Worm (Caenorhabditis elegans): Measurements from ENCODE around the gene Y49F6A.11.

Gene Y49F6A.11

DNA sequence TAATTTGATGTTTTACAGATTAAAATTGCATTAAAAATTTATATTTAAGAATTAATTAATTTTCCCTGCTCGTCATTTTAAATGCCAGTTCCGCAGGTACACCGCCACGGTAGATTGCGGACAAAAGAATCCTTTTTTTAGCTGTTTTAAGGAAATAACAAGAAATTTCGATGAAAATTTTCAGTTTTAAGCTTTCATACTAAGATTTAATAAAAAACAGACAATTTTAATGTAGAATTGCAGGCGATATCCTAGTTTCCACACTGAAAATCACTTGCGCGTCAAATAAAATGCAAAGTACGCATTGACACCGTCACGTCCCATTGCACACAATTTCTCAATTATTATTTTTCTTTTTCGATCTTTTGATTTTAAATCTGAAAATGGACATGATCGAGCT is 45.2 kb downstream of the Y49F6A.11 start, which contains the start of gene dnc-3 (continued):
- TF ChIP-seq hmg-1.1 (GFP tag; IDR thresholded peaks at IDR 0.05), result peak; percentile 40; the same call in 1 of the 2 replicates
- peak; percentile 69 for TF ChIP-seq lin-38 (GFP tag; IDR thresholded peaks at IDR 0.05)
- no peak for TF ChIP-seq pqm-1 (tag; optimal IDR thresholded peaks at IDR 0.05)
- TF ChIP-seq F37D6.2 (tag; optimal IDR thresholded peaks at IDR 0.05), result peak; percentile 39
- TF ChIP-seq tag-97 (GFP tag; IDR thresholded peaks at IDR 0.05), result no peak
- TF ChIP-seq ctbp-1 (GFP tag; IDR thresholded peaks at IDR 0.05), result no peak
- TF ChIP-seq rbr-2 (tag; optimal IDR thresholded peaks at IDR 0.05), result peak; percentile 26
- no peak for TF ChIP-seq T20F7.1 (GFP tag; optimal IDR thresholded peaks at IDR 0.05)
- TF ChIP-seq php-3 (GFP tag; IDR thresholded peaks at IDR 0.05), result no peak
- TF ChIP-seq madf-5 (GFP tag; IDR thresholded peaks at IDR 0.05), result no peak
- no peak for TF ChIP-seq ces-1 (GFP tag; optimal IDR thresholded peaks at IDR 0.05)

ce11 chrII:3550352-3550751 is 48.3 kb downstream of the Y49F6A.11 start, which contains the start of gene W10G11.19:
TSS of gene W10G11.19 (plus strand) at chrII:3550652.
- TF ChIP-seq pqm-1 (tag; optimal IDR thresholded peaks at IDR 0.05) (peak; percentile 13), unc-62 (GFP tag; optimal IDR thresholded peaks at IDR 0.05 in 1 of 2) (peak in 1 of 2 experiments; percentile 7), unc-62 (tag; optimal IDR thresholded peaks at IDR 0.05) (no peak), dmd-6 (GFP tag; IDR thresholded peaks at IDR 0.05) (peak; percentile 21; the same call in 1 of the 2 replicates), dpl-1 (GFP tag; optimal IDR thresholded peaks at IDR 0.05) (no peak), daf-16 (GFP tag; optimal IDR thresholded peaks at IDR 0.05) (no peak), daf-16 (tag; optimal IDR thresholded peaks at IDR 0.05) (peak; percentile 28), nhr-6 (tag; optimal IDR thresholded peaks at IDR 0.05) (no peak), hlh-11 (tag; optimal IDR thresholded peaks at IDR 0.05) (peak; percentile 18)
